Fruit fly (Drosophila melanogaster) whole organism, embryonic: ENCODE measurements around the gene form3.

Experiments used
- ATbp ChIP-seq: fragments of 200-800 bp; sonication (Bioruptor generic); optimal IDR thresholded peaks from 2 replicates; lab custom pipeline; 2017; ENCODE audit warnings: missing biosample characterization, mild to moderate bottlenecking, missing genetic modification characterization, missing genetic modification reagents
- Atf6 ChIP-seq: fragments of 200-800 bp; sonication (Bioruptor generic); IDR thresholded peaks from 2 replicates; pipeline ENCODE4 v1.3.6; 2022; ENCODE audit warnings: missing biosample characterization, missing genetic modification characterization
- B-H1 ChIP-seq: fragments of 200-800 bp; sonication (Bioruptor generic); IDR thresholded peaks from 3 replicates; pipeline ENCODE4 v1.3.6; 2022; ENCODE audit warnings: missing biosample characterization, missing genetic modification characterization
- Bdp1 ChIP-seq: fragments of 200-800 bp; sonication (Bioruptor generic); optimal IDR thresholded peaks from 3 replicates; lab custom pipeline; 2016; ENCODE audit warnings: missing biosample characterization, missing genetic modification characterization
- CG10321 ChIP-seq: fragments of 200-800 bp; sonication (Bioruptor generic); IDR thresholded peaks from 2 replicates; pipeline ENCODE4 v1.3.6; 2022; ENCODE audit warnings: missing biosample characterization, missing genetic modification characterization
- CG11093 ChIP-seq: fragments of 200-800 bp; sonication (Bioruptor generic); IDR thresholded peaks from 3 replicates; pipeline ENCODE4 v1.3.6; 2022; ENCODE audit warnings: missing biosample characterization, missing genetic modification characterization
- CG11398 ChIP-seq: fragments of 200-800 bp; sonication (Bioruptor generic); optimal IDR thresholded peaks from 2 replicates; lab custom pipeline; 2016; ENCODE audit warnings: missing biosample characterization, missing genetic modification characterization
- CG11695 ChIP-seq: fragments of 200-800 bp; sonication (Bioruptor generic); IDR thresholded peaks from 3 replicates; pipeline ENCODE4 v1.3.6; 2022; ENCODE audit warnings: missing biosample characterization, missing genetic modification characterization
- CG12219 ChIP-seq: fragments of 200-800 bp; sonication (Bioruptor generic); optimal IDR thresholded peaks from 3 replicates; lab custom pipeline; 2018; ENCODE audit warnings: missing biosample characterization, mild to moderate bottlenecking, missing genetic modification characterization
- CG13624 ChIP-seq: fragments of 200-800 bp; sonication (Bioruptor generic); optimal IDR thresholded peaks from 2 replicates; lab custom pipeline; 2016; ENCODE audit warnings: missing biosample characterization, missing genetic modification characterization
- CG15269 ChIP-seq: fragments of 200-800 bp; sonication (Bioruptor generic); optimal IDR thresholded peaks from 2 replicates; lab custom pipeline; 2018; ENCODE audit warnings: missing biosample characterization, mild to moderate bottlenecking, missing genetic modification characterization, moderate library complexity
- CG15696 ChIP-seq: fragments of 200-800 bp; sonication (Bioruptor generic); optimal IDR thresholded peaks from 2 replicates; lab custom pipeline; 2019; ENCODE audit warnings: missing biosample characterization, mild to moderate bottlenecking, missing genetic modification characterization, moderate library complexity
- CG16779 ChIP-seq: fragments of 200-800 bp; sonication (Bioruptor generic); IDR thresholded peaks from 2 replicates; pipeline ENCODE4 v1.3.6; 2022; ENCODE audit warnings: missing biosample characterization, missing genetic modification characterization
- CG17359 ChIP-seq: fragments of 200-800 bp; sonication (Bioruptor generic); optimal IDR thresholded peaks from 3 replicates; lab custom pipeline; 2018; ENCODE audit warnings: missing biosample characterization, mild to moderate bottlenecking, missing genetic modification characterization, moderate library complexity
- CG1792 ChIP-seq: fragments of 200-800 bp; sonication (Bioruptor generic); optimal IDR thresholded peaks from 2 replicates; lab custom pipeline; 2016; ENCODE audit warnings: missing biosample characterization, missing genetic modification characterization
- CG18619 ChIP-seq: fragments of 200-800 bp; sonication (Bioruptor generic); optimal IDR thresholded peaks from 3 replicates; lab custom pipeline; 2017; ENCODE audit warnings: missing biosample characterization, mild to moderate bottlenecking, missing genetic modification characterization
- CG30403 ChIP-seq: fragments of 200-800 bp; sonication (Bioruptor generic); optimal IDR thresholded peaks from 3 replicates; lab custom pipeline; 2016; ENCODE audit warnings: missing biosample characterization, missing genetic modification characterization
- CG34224 ChIP-seq: fragments of 200-800 bp; sonication (Bioruptor generic); IDR thresholded peaks from 3 replicates; pipeline ENCODE4 v1.3.6; 2022; ENCODE audit warnings: missing biosample characterization, missing genetic modification characterization; ENCODE audit not compliant: partially characterized antibody
- CG3726 ChIP-seq: fragments of 200-800 bp; sonication (Bioruptor generic); IDR thresholded peaks from 3 replicates; pipeline ENCODE4, ENCODE4 v1.3.6; 2022; ENCODE audit warnings: missing biosample characterization, missing genetic modification characterization
- CG4328 ChIP-seq: fragments of 200-800 bp; sonication (Bioruptor generic); optimal IDR thresholded peaks from 3 replicates; lab custom pipeline; 2017; ENCODE audit warnings: missing biosample characterization, missing genetic modification reagents, missing genetic modification characterization
- CG4617 ChIP-seq: fragments of 200-800 bp; sonication (Bioruptor generic); optimal IDR thresholded peaks from 3 replicates; lab custom pipeline; 2016; ENCODE audit warnings: missing biosample characterization, missing genetic modification characterization, borderline replicate concordance
- CG6689 ChIP-seq: fragments of 200-800 bp; sonication (Bioruptor generic); IDR thresholded peaks from 2 replicates; pipeline ENCODE4 v1.3.6; 2022; ENCODE audit warnings: missing biosample characterization, missing genetic modification characterization
- CG7839 ChIP-seq: fragments of 200-800 bp; sonication (Bioruptor generic); optimal IDR thresholded peaks from 3 replicates; lab custom pipeline; 2018; ENCODE audit warnings: missing biosample characterization, mild to moderate bottlenecking, missing genetic modification characterization, moderate library complexity
- CG7928 ChIP-seq: fragments of 200-800 bp; sonication (Bioruptor generic); optimal IDR thresholded peaks from 2 replicates; lab custom pipeline; 2017; ENCODE audit warnings: missing biosample characterization, mild to moderate bottlenecking, missing genetic modification characterization
- CG7963 ChIP-seq: fragments of 200-800 bp; sonication (Bioruptor generic); IDR thresholded peaks from 3 replicates; pipeline ENCODE4 v1.3.6; 2022; ENCODE audit warnings: missing biosample characterization, missing genetic modification characterization; ENCODE audit not compliant: partially characterized antibody
- CG8089 ChIP-seq: fragments of 200-800 bp; sonication (Bioruptor generic); optimal IDR thresholded peaks from 3 replicates; lab custom pipeline; 2016; ENCODE audit warnings: missing biosample characterization, missing genetic modification characterization
- CTCF ChIP-seq: fragments of 200-800 bp; sonication (Bioruptor generic); optimal IDR thresholded peaks from 2 replicates; lab custom pipeline; 2017; ENCODE audit warnings: missing biosample characterization, mild to moderate bottlenecking, missing genetic modification characterization, moderate library complexity
- CrebB ChIP-seq: fragments of 200-800 bp; sonication (Bioruptor generic); optimal IDR thresholded peaks from 3 replicates; lab custom pipeline; 2018; ENCODE audit warnings: missing biosample characterization, mild to moderate bottlenecking, missing genetic modification characterization
- Dbx ChIP-seq: fragments of 200-800 bp; sonication (Bioruptor generic); IDR thresholded peaks from 3 replicates; pipeline ENCODE4 v1.3.6; 2022; ENCODE audit warnings: missing biosample characterization, missing genetic modification characterization
- Doc3 ChIP-seq: fragments of 200-800 bp; sonication (Bioruptor generic); IDR thresholded peaks from 3 replicates; pipeline ENCODE4 v1.3.6; 2022; ENCODE audit warnings: missing biosample characterization, missing genetic modification characterization; ENCODE audit not compliant: partially characterized antibody
- Dp ChIP-seq: fragments of 200-800 bp; sonication (Bioruptor generic); optimal IDR thresholded peaks from 2 replicates; lab custom pipeline; 2018; ENCODE audit warnings: missing biosample characterization, mild to moderate bottlenecking, missing genetic modification characterization, moderate library complexity
- Fer2 ChIP-seq: fragments of 200-800 bp; sonication (Bioruptor generic); optimal IDR thresholded peaks from 2 replicates; lab custom pipeline; 2018; ENCODE audit warnings: missing biosample characterization, mild to moderate bottlenecking, missing genetic modification characterization, moderate library complexity
- Fer3 ChIP-seq: fragments of 200-800 bp; sonication (Bioruptor generic); optimal IDR thresholded peaks from 2 replicates; lab custom pipeline; 2018; ENCODE audit warnings: missing biosample characterization, mild to moderate bottlenecking, missing genetic modification characterization, moderate library complexity
- Hsf ChIP-seq: fragments of 200-800 bp; sonication (Bioruptor generic); optimal IDR thresholded peaks from 3 replicates; lab custom pipeline; 2016; ENCODE audit warnings: missing biosample characterization, missing genetic modification characterization
- Jarid2 ChIP-seq: fragments of 200-800 bp; sonication (Bioruptor generic); optimal IDR thresholded peaks from 3 replicates; lab custom pipeline; 2017; ENCODE audit warnings: mild to moderate bottlenecking, missing biosample characterization, missing genetic modification reagents, missing genetic modification characterization
- Lim3 ChIP-seq: fragments of 200-800 bp; sonication (Bioruptor generic); IDR thresholded peaks from 2 replicates; pipeline ENCODE4 v1.3.6; 2022; ENCODE audit warnings: missing biosample characterization, missing genetic modification characterization
- MESR4 ChIP-seq: fragments of 200-800 bp; sonication (Bioruptor generic); optimal IDR thresholded peaks from 2 replicates; lab custom pipeline; 2018; ENCODE audit warnings: missing biosample characterization, mild to moderate bottlenecking, missing genetic modification characterization, moderate library complexity
- NFAT ChIP-seq: fragments of 200-800 bp; sonication (Bioruptor generic); IDR thresholded peaks from 2 replicates; pipeline ENCODE4 v1.3.6; 2022; ENCODE audit warnings: missing biosample characterization, missing genetic modification characterization
- Neu2 ChIP-seq: fragments of 200-800 bp; sonication (Bioruptor generic); optimal IDR thresholded peaks from 3 replicates; lab custom pipeline; 2016; ENCODE audit warnings: missing biosample characterization, missing genetic modification characterization, borderline replicate concordance
- Oaz ChIP-seq: fragments of 200-800 bp; sonication (Bioruptor generic); IDR thresholded peaks from 2 replicates; pipeline ENCODE4 v1.3.6; 2022; ENCODE audit warnings: missing biosample characterization, missing genetic modification characterization
- Optix ChIP-seq: fragments of 200-800 bp; sonication (Bioruptor generic); IDR thresholded peaks from 3 replicates; pipeline ENCODE4 v1.3.6; 2022; ENCODE audit warnings: missing biosample characterization, missing genetic modification characterization
- Xbp1 ChIP-seq: fragments of 200-800 bp; sonication (Bioruptor generic); optimal IDR thresholded peaks from 3 replicates; lab custom pipeline; 2016; ENCODE audit warnings: missing biosample characterization, mild to moderate bottlenecking, missing genetic modification characterization
- btn ChIP-seq: fragments of 200-800 bp; sonication (Bioruptor generic); optimal IDR thresholded peaks from 2 replicates; lab custom pipeline; 2016; ENCODE audit warnings: missing biosample characterization, missing genetic modification characterization
- chif ChIP-seq, 2 experiments: fragments of 200-800 bp; sonication (Bioruptor generic); optimal IDR thresholded peaks; 3 replicates each; lab custom pipeline; 2016; ENCODE audit warnings: missing biosample characterization in 2 of 2, missing genetic modification characterization in 2 of 2
- corto ChIP-seq: fragments of 200-800 bp; sonication (Bioruptor generic); optimal IDR thresholded peaks from 2 replicates; lab custom pipeline; 2016; ENCODE audit warnings: missing biosample characterization, mild to moderate bottlenecking, missing genetic modification characterization, moderate library complexity
- ewg ChIP-seq: fragments of 200-800 bp; sonication (Bioruptor generic); optimal IDR thresholded peaks from 3 replicates; lab custom pipeline; 2017; ENCODE audit warnings: mild to moderate bottlenecking, missing biosample characterization, missing genetic modification reagents, missing genetic modification characterization
- maf-S ChIP-seq: fragments of 200-800 bp; sonication (Bioruptor generic); optimal IDR thresholded peaks from 2 replicates; lab custom pipeline; 2016; ENCODE audit warnings: missing biosample characterization, missing genetic modification characterization
- mld ChIP-seq: fragments of 200-800 bp; sonication (Bioruptor generic); IDR thresholded peaks from 3 replicates; pipeline ENCODE4 v1.3.6; 2022; ENCODE audit warnings: missing biosample characterization, missing genetic modification characterization; ENCODE audit not compliant: partially characterized antibody
- pzg ChIP-seq: fragments of 200-800 bp; sonication (Bioruptor generic); optimal IDR thresholded peaks from 3 replicates; lab custom pipeline; 2018; ENCODE audit warnings: missing biosample characterization, mild to moderate bottlenecking, missing genetic modification characterization, moderate library complexity
- sens-2 ChIP-seq: fragments of 200-800 bp; sonication (Bioruptor generic); IDR thresholded peaks from 2 replicates; pipeline ENCODE4 v1.3.6; 2022; ENCODE audit warnings: missing biosample characterization, missing genetic modification characterization
- stwl ChIP-seq: fragments of 200-800 bp; sonication (Bioruptor generic); optimal IDR thresholded peaks from 3 replicates; lab custom pipeline; 2018; ENCODE audit warnings: missing biosample characterization, mild to moderate bottlenecking, missing genetic modification characterization, moderate library complexity
- yki ChIP-seq: fragments of >200 bp; optimal IDR thresholded peaks from 3 replicates; lab custom pipeline; 2018

form3 gene

DNA sequence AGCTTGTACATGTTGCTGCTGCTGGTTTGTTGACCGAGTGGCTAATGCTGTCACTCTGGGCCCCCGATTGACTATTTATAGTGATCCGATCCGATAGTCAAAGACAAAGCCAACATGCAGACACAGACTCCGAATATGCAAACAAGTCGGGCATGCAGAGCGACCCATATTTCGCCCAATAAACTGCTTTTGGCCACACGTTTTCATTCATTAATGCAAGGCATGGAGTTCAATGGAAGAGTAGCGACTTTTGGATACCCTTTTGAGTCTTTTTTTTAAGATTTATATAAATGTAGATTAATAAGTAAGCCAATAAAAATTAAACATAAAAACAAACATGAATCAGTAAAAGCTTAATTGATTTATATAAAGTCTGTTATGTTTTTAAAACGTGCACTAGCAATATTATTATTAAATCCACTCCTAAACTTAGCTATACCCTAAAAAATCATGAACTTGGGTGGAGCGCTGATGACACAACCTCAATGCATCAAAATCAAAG lies 8.0 kb upstream of the form3 start, which contains the start of gene Cpr65Ea (continued):
- no peak for TF ChIP-seq CG10321
- no peak for TF ChIP-seq CG4617 (GFP tag; lab: Kevin White, UChicago)
- TF ChIP-seq CG12219: no peak
- no peak for TF ChIP-seq CrebB (tag; lab: Kevin White, UChicago)
- TF ChIP-seq NFAT: no peak
- no peak for TF ChIP-seq CG11093 (GFP tag; lab: Robert Waterston, UW)
- TF ChIP-seq mld (GFP tag; lab: Robert Waterston, UW): no peak
- no peak for TF ChIP-seq Bdp1
- TF ChIP-seq ATbp (GFP tag; lab: Kevin White, UChicago): no peak
- TF ChIP-seq CG15269 (tag; lab: Kevin White, UChicago): peak; percentile 61
- no peak for TF ChIP-seq CG18619
- TF ChIP-seq CG3726 (GFP tag; lab: Robert Waterston, UW): no peak
- no peak for TF ChIP-seq Hsf (GFP tag; lab: Kevin White, UChicago)
- TF ChIP-seq CG7839: peak; percentile 41
- TF ChIP-seq Neu2 (GFP tag; lab: Kevin White, UChicago): no peak
- no peak for TF ChIP-seq CTCF (GFP tag; lab: Kevin White, UChicago)
- TF ChIP-seq Doc3 (GFP tag; lab: Robert Waterston, UW): no peak
- no peak for TF ChIP-seq Oaz (GFP tag; lab: Robert Waterston, UW)
- TF ChIP-seq Dbx (GFP tag; lab: Robert Waterston, UW): no peak
- no peak for TF ChIP-seq CG11398 (GFP tag; lab: Kevin White, UChicago)
- no peak for TF ChIP-seq CG7963 (GFP tag; lab: Robert Waterston, UW)
- TF ChIP-seq Optix (GFP tag; lab: Robert Waterston, UW): no peak
- no peak for TF ChIP-seq yki (lab: Kevin White, UChicago)
- TF ChIP-seq maf-S: no peak
- TF ChIP-seq Lim3 (GFP tag; lab: Robert Waterston, UW): no peak
- no peak for TF ChIP-seq CG16779 (GFP tag; lab: Robert Waterston, UW)
- TF ChIP-seq MESR4: no peak
- TF ChIP-seq ewg (GFP tag; lab: Kevin White, UChicago): no peak
- no peak for TF ChIP-seq Fer2
- no peak for TF ChIP-seq btn (GFP tag; lab: Kevin White, UChicago)
- TF ChIP-seq sens-2 (GFP tag; lab: Robert Waterston, UW): no peak
- no peak for TF ChIP-seq chif (GFP tag; optimal IDR thresholded peaks at IDR 0.05; lab: Kevin White, UChicago)
- no peak for TF ChIP-seq CG30403 (GFP tag; lab: Kevin White, UChicago)
- no peak for TF ChIP-seq CG13624
- no peak for TF ChIP-seq Fer3
- no peak for TF ChIP-seq B-H1
- no peak for TF ChIP-seq Dp (GFP tag; lab: Kevin White, UChicago)
- TF ChIP-seq CG7928 (GFP tag; lab: Kevin White, UChicago): no peak
- peak; percentile 18 for TF ChIP-seq CG17359
- no peak; the same call in 2 of the 3 replicates for TF ChIP-seq CG11695 (GFP tag; lab: Robert Waterston, UW)
- no peak for TF ChIP-seq pzg
- TF ChIP-seq Jarid2: no peak
- TF ChIP-seq CG15696: no peak
- TF ChIP-seq CG4328: no peak
- TF ChIP-seq CG6689 (GFP tag; lab: Robert Waterston, UW): no peak
- TF ChIP-seq stwl (tag; lab: Kevin White, UChicago): no peak
- no peak for TF ChIP-seq Atf6 (GFP tag; lab: Robert Waterston, UW)
- TF ChIP-seq corto (GFP tag; lab: Kevin White, UChicago): no peak
- TF ChIP-seq Xbp1: no peak
- TF ChIP-seq CG34224 (GFP tag; lab: Robert Waterston, UW): no peak
- no peak for TF ChIP-seq CG1792 (GFP tag; lab: Kevin White, UChicago)
- no peak for TF ChIP-seq CG8089 (GFP tag; lab: Kevin White, UChicago)
